Fruit fly (Drosophila melanogaster) whole organism: ENCODE results near the gene Prps.

Source experiments
- Dll ChIP-seq: fragments of >200 bp; optimal IDR thresholded peaks from 2 replicates; lab custom pipeline; 2017
- psq ChIP-seq: fragments of >200 bp; optimal IDR thresholded peaks from 2 replicates; lab custom pipeline; 2017

DNA sequence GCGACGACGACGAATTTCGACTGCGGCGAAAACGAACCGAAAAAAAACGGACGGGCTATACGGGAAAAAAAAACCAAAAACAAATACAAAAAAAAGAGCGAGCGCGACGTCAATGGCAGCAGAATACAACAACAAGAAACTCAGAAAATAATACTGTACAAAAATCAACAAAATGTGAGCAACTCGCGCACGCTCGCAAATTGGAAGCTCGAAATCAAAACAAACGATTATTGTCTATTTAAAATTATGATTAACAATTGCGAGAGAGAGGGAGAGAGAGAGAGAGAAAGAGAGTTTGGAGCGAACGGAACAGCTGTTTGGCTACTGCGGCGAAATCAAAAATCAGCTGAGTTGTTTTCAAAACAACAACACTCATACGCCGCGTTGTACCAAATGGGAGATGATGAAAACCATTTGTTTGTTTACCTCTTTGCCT lies 21.0 kb downstream of the Prps start:
- TF ChIP-seq psq (lab: Kevin White, UChicago): no peak
- no peak for TF ChIP-seq Dll
